Fruit fly (Drosophila melanogaster) Kc167 (cell line): ENCODE results near the gene nub.

Experiments used
- Myc ChIP-seq: fragments of >200 bp; optimal IDR thresholded peaks from 2 replicates; lab custom pipeline; 2017; ENCODE audit warnings: missing external identifiers
- Sin3A ChIP-seq: fragments of >200 bp; optimal IDR thresholded peaks from 2 replicates; lab custom pipeline; 2018; ENCODE audit warnings: missing external identifiers
- h ChIP-seq: fragments of >200 bp; optimal IDR thresholded peaks from 3 replicates; lab custom pipeline; 2018; ENCODE audit warnings: missing external identifiers
- insv ChIP-seq: fragments of >200 bp; optimal IDR thresholded peaks from 3 replicates; lab custom pipeline; 2018; ENCODE audit warnings: missing external identifiers
- psq ChIP-seq: fragments of >200 bp; optimal IDR thresholded peaks from 2 replicates; lab custom pipeline; 2017; ENCODE audit warnings: missing external identifiers
- ttk ChIP-seq: sonication (Bioruptor generic); optimal IDR thresholded peaks from 2 replicates; lab custom pipeline; 2017; ENCODE audit warnings: missing external identifiers

nub gene

DNA sequence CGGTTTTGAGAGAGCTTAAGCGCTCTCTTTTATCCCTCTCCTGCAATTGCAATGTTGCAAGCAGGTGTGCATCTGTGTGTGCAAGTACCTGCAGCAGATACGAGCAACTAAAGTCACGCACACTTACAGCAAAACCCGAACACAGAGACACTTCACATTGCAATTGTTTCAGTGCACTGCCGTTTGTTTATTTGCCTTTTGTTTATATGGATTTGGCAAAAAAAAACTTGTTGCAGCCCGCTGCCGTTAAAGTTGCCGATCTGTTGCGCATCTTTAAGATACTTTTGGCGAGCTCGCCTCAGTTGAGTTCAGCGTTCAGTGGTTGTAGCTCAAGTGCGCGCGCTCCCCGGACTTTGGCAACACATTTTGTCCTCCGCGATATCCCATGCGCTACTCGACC lies at the start of gene nub:
Gene nub (plus strand): TSS at position 301 of the 400 bp plus-strand sequence.
- no peak for TF ChIP-seq insv
- no peak for TF ChIP-seq psq (lab: Kevin White, UChicago)
- no peak for TF ChIP-seq Sin3A
- no peak for TF ChIP-seq h (lab: Kevin White, UChicago)
- no peak for TF ChIP-seq ttk (lab: Kevin White, UChicago)
- no peak for TF ChIP-seq Myc (lab: Kevin White, UChicago)

DNA sequence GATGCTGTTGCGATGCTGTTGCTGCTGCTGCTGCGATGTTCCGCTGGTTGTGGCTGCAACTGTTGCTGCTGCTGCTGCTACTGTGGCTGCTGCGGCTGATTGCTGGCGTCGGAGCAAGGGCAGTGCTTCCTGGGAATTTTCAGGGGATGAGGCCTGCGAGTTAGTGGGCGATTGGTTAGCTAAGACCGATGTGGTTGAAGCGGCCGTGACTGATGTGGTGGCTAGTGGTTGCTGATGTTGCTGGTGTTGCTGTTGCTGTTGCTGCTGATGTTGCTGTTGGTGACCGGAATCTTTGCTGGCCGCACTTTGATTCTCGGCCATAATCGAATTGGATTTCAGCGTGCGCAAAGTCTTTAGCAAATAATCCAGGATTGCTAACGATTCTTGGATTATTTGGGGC lies 48.1 kb upstream of the nub start:
- TF ChIP-seq Sin3A: no peak
- no peak for TF ChIP-seq psq (lab: Kevin White, UChicago)
- no peak for TF ChIP-seq Myc (lab: Kevin White, UChicago)
- TF ChIP-seq insv: no peak
- TF ChIP-seq ttk (lab: Kevin White, UChicago): no peak
- no peak for TF ChIP-seq h (lab: Kevin White, UChicago)

DNA sequence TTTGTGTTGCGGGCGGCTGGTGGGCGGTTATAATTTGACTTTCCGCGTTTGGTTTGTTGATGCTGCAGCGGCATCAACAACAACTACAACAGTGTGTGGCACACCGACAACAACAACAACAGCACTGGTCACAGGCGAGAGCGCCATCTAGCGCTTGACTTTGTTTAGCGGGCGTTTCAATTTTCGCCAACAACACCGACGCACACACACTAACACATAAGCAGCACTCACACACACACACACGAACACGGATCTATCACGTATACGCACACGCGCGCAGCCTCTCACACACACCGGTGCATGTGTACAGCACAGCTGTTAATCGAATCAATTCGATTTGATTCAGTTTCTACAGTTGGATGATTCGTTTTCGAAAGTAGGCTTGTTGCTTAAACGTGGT lies 47.2 kb upstream of the nub start:
- TF ChIP-seq ttk (lab: Kevin White, UChicago): no peak

DNA sequence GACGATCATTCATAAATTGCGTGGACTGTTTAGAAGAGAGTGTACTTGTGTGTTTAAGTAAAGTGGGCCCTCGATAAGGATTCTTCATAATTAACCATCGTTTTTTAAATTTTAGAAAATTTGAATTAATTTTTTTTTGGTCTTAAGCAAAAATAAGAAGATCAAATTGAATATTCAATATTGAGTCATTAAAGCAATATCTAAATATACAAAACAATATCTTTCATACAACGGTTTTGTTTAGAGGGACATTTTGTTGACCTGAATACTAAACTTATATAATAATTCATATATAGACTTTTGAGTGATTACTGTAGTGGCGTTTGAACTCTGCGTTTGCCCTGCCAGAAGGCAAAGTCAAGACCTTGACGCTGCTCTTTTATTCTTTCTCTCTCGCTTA lies 45.4 kb upstream of the nub start:
- TF ChIP-seq h (lab: Kevin White, UChicago) (no peak), psq (lab: Kevin White, UChicago) (no peak)

DNA sequence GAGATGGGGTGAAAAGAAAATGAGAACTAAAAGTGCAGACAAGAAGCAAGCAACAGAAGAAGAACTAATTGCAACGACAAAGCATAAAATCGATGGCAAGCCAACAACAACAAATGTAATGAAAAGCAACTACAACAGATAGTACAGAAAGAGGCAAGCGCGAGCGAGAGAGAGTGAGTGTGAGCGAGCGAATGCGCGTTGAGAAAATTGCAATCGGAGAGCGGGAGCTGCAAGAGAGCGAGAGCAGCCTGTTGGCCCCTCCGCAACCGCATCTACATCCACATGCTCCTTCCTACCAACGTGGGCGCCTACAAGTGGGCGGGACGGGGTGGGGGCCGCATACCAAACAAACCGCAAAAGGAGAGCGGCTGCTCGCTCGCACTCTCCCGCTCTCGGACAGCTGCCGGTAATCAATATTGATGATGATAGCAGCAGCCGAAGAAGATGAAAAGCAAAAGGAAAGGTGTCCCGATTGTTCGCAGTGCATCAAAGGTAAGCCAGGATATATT lies 44.3 kb upstream of the nub start:
- no peak for TF ChIP-seq h (lab: Kevin White, UChicago)
- no peak for TF ChIP-seq Sin3A
- no peak for TF ChIP-seq insv
- TF ChIP-seq Myc (lab: Kevin White, UChicago): no peak
- no peak for TF ChIP-seq psq (lab: Kevin White, UChicago)
- no peak for TF ChIP-seq ttk (lab: Kevin White, UChicago)

DNA sequence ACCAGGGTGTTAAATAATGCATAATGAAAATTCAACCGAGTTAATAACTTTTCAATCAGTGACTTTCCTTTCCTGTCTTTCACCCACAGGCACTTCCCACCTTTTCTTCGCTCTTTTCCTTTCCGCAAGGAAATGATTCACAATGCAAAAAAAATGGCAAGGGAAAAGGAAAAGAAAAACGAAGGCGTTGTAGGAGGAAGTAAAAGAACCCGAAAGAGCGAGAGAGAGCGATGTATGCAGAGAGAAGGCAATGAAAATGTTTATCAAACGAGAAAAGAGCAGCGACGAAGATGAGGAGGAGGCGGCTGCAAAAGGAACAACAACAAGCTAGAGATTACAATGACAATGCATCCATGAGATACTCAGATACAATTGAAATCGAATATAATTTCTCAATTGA lies 43.6 kb upstream of the nub start:
- TF ChIP-seq Myc (lab: Kevin White, UChicago): no peak
- TF ChIP-seq h (lab: Kevin White, UChicago): no peak
- TF ChIP-seq Sin3A: no peak
- no peak for TF ChIP-seq psq (lab: Kevin White, UChicago)
- TF ChIP-seq insv: no peak
- TF ChIP-seq ttk (lab: Kevin White, UChicago): no peak

DNA sequence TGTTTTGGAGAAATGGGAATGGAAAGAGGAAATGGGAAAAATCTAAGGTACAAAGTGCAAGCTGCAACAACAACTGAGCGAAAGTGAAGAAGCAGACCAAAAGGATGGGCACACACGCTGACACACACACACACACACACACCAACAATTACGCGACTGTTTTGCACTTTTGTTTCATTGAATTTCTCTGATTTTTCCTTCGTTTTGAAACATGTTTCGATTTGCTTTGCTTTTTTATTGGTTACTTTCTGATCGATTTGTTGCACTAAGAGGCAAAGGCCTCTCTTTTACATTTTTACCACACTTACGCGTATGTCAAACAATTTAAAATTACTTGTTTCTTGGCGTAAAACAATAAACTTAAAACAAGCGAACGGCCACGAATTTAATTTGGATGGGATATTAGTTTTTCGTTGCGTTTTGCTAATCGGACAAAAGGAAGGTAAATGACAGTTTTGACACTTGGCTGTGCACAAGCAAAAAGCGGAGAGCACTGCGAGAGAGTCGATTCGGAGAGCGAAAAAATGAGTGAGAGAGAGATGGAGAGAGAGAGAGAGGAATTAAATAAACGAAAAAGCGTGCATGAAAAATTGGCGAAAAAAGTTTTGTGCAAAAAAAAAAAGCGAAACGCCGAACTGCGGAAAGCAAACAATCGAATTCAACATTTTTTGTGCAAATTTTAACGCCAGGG lies 41.9 kb upstream of the nub start:
- TF ChIP-seq h (lab: Kevin White, UChicago) (no peak), ttk (lab: Kevin White, UChicago) (no peak), Myc (lab: Kevin White, UChicago) (no peak), psq (lab: Kevin White, UChicago) (no peak), insv (no peak), Sin3A (no peak)

DNA sequence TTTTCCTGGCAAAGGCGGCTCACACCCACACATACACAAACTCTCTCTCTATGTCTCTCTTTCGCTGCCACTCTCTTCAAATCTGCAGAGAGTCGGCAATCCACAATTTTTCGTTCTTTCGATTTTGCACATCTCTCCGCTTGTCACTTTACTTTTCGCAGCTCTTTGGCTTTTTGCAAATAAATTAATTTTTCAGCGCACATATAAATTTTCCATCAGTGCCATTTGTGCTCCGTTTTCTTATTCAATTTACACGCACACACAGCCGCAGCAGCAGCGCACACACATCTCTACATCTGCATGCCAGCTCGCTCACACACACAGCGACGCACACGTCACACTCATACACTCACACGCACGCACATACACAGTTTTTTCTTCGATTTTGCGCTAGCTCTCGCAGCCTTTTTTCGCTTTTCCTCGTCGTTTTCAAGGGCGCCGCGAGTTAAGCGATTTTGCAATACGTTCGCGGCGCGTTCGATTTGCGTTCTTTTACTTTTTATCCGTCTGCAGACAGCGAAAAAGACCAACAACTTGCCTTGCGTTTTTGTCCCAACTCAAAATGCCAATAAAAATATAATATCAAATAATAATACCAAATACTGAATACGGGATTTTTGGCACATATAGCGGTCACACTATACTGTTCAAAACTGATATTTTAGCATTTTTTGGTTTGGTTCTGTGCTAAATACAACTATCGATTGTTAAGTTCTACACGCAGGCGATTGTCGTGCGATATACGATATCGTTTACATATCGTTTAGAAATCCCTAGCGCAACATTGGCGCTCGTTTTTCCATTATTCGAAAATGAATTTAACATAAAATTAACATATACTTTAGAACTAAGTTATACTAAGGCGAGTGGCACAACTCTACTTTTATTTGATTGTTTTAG lies 41.1 kb upstream of the nub start, which contains the start of gene bun:
Gene bun (minus strand): TSS at position 569 of the 900 bp plus-strand sequence.
- no peak for TF ChIP-seq Myc (lab: Kevin White, UChicago)
- TF ChIP-seq psq (lab: Kevin White, UChicago): no peak
- no peak for TF ChIP-seq ttk (lab: Kevin White, UChicago)
- TF ChIP-seq Sin3A: no peak
- no peak for TF ChIP-seq h (lab: Kevin White, UChicago)
- TF ChIP-seq insv: no peak

DNA sequence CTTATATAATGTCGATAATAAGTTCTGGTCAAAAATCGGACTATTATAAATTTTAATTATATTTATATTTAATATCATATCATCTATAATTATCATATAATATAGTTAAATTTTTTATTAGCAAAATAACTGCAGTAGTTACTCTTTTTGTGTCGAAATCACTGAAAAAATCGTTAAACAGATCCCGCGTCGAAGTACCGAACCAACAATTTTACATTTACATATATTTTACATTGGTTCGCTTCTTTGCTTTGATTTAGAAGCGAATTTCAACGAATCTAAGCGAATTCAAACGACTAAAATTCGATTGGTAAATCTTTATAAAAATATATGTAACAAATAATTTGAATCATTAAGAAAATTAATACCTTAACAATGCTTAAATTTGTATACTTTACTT lies 40.5 kb upstream of the nub start:
- TF ChIP-seq psq (lab: Kevin White, UChicago) (no peak), insv (no peak), h (lab: Kevin White, UChicago) (no peak), Myc (lab: Kevin White, UChicago) (no peak), Sin3A (no peak), ttk (lab: Kevin White, UChicago) (no peak)

DNA sequence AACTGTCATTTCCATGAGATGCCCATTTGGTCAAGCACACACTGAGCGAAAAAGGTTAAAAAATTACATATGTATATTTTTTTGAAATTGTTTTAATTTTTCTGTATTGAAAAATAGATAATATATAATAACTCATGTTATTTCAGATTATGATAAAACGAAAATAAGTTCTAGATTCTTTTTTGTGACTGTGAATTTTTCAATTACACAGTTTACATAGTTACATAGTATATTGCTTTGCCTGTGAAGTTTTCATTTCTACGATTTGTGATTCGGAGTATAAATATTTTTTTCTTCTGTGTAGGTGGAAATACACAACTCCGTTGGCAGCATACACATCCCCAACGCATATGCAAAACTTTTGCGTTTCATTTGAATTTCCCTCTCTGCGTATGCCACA lies 39.1 kb upstream of the nub start:
- TF ChIP-seq ttk (lab: Kevin White, UChicago) (no peak), Myc (lab: Kevin White, UChicago) (no peak), Sin3A (no peak)

DNA sequence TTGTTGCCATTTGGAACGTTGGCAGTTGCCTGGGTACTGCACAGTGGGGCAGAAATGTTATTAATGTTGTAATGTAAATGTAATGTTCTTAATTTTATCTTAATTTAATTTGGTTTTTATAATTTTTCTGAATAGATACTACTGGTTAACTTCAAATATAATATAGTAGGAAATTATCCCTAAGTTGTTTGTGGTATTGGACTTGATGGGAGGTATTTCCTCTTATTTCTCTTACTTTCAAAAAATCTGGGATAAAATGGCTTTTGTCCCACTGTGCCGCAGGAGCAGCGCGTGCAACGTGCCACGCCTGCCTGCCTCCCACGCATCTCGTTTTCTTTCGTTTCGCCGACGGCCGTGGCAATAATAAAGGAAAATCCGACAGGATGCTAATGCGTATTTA lies 38.5 kb upstream of the nub start:
- TF ChIP-seq psq (lab: Kevin White, UChicago): no peak
- TF ChIP-seq ttk (lab: Kevin White, UChicago): no peak
- no peak for TF ChIP-seq insv
- TF ChIP-seq Sin3A: no peak
- TF ChIP-seq h (lab: Kevin White, UChicago): no peak
- no peak for TF ChIP-seq Myc (lab: Kevin White, UChicago)

DNA sequence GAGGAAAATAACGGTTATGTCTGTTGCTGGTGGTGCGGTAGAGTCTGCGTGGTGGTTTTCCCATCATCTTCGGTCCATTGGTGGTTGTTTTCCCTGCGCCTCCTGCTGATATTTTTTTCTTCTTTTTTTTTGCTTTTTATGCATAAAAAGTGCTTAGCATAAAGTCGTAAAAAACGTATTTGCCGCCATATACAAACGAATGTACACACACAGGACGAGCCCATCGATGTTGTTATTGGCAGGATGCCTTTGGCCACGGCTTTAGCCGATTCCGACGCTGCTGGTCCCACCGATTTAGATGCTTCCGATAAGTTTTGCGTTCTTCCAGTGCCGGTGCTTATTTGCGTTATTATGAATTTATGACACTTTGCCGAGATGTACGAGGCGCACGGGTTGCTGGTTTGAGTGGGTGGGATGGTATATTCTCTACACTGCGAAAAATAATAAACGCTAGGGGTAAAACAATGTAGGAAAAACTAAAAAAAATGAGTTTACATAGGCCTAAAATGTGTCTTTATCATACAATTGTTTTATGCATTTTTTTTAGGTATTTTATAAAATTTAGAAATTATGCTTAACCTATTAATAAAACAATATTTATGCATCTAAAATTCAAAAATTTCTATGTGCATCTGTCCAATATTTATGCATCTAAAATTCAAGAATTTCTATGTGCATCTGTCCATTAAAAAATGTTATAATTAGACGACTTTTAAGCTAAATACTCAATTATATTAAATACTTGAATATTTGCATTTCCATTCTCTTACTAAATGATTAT lies 20.3 kb upstream of the nub start:
- TF ChIP-seq psq (lab: Kevin White, UChicago) (no peak), ttk (lab: Kevin White, UChicago) (no peak), Myc (lab: Kevin White, UChicago) (no peak), h (lab: Kevin White, UChicago) (no peak), insv (no peak), Sin3A (no peak)
